Fruit fly (Drosophila melanogaster) whole organism, wandering third instar larva: Measurements from ENCODE around the gene Pka-C3.

Experiments
- CG32264 ChIP-seq: fragments of 200-800 bp; sonication (Bioruptor generic); optimal IDR thresholded peaks from 2 replicates; lab custom pipeline; 2016; ENCODE audit warnings: missing biosample characterization, missing genetic modification characterization
- dl ChIP-seq, 2 experiments: fragments of 175-275, 200-275 bp in 1 of 2; fragments of 200-275 bp in 1 of 2; sonication (Bioruptor generic); optimal IDR thresholded peaks; lab custom pipeline; 2018; ENCODE audit warnings: mild to moderate bottlenecking in 2 of 2, missing biosample characterization in 2 of 2, missing genetic modification characterization in 2 of 2, moderate library complexity in 2 of 2; ENCODE audit not compliant: partially characterized antibody in 2 of 2, insufficient read depth in 1 of 2
- ey ChIP-seq: fragments of 200-800 bp; sonication (Bioruptor generic); optimal IDR thresholded peaks from 2 replicates; lab custom pipeline; 2016; ENCODE audit warnings: missing biosample characterization, missing genetic modification characterization
- fru ChIP-seq: fragments of 200-800 bp; sonication (Bioruptor generic); optimal IDR thresholded peaks from 3 replicates; lab custom pipeline; 2016; ENCODE audit warnings: missing biosample characterization, mild to moderate bottlenecking, missing genetic modification characterization
- lola ChIP-seq: fragments of >200 bp; optimal IDR thresholded peaks from 2 replicates; lab custom pipeline; 2017; ENCODE audit warnings: missing biosample characterization, missing genetic modification characterization
- rgr ChIP-seq: fragments of 200-800 bp; sonication (Bioruptor generic); optimal IDR thresholded peaks from 3 replicates; lab custom pipeline; 2016; ENCODE audit warnings: missing biosample characterization, mild to moderate bottlenecking, missing genetic modification characterization

dm6 chr3L:15975068-15975467, 20.5 kb upstream of the Pka-C3 start, which contains the start of gene CG17026:
- TF ChIP-seq rgr (no peak), dl (GFP tag; optimal IDR thresholded peaks at IDR 0.05; lab: Kevin White, UChicago; ENCODE audit: insufficient read depth in 1 of 2, partially characterized antibody in 2 of 2) (no peak), lola (GFP tag; lab: Kevin White, UChicago) (no peak), CG32264 (GFP tag; lab: Kevin White, UChicago) (no peak), ey (GFP tag; lab: Kevin White, UChicago) (no peak), fru (no peak)
